Worm (Caenorhabditis elegans) whole organism, L2 larva: ENCODE data around the gene let-711.
"Not testable (repeated sequence)": the region's sequence is repeated elsewhere in the genome, so short reads cannot be mapped to it uniquely, and the experiment has no call there.

Experiments used
- ZK546.5 ChIP-seq: sonication (generic microtip); optimal IDR thresholded peaks from 2 replicates; lab custom pipeline; 2017; ENCODE audit warnings: missing biosample characterization, missing genetic modification characterization
- alr-1 ChIP-seq: fragments of 150-350 bp; optimal IDR thresholded peaks from 2 replicates; lab custom pipeline; 2014; ENCODE audit warnings: missing biosample characterization, missing genetic modification characterization
- blmp-1 ChIP-seq: sonication (generic microtip); optimal IDR thresholded peaks from 2 replicates; lab custom pipeline; 2017; ENCODE audit warnings: missing genetic modification characterization, mild to moderate bottlenecking, missing compliant biosample characterization, antibody characterized with exemption, moderate library complexity; ENCODE audit not compliant: insufficient read depth
- lin-11 ChIP-seq: fragments of 150-350 bp; sonication (generic microtip); optimal IDR thresholded peaks from 2 replicates; lab custom pipeline; 2014; ENCODE audit warnings: missing biosample characterization, missing genetic modification characterization, inconsistent platforms, mixed read lengths
- mbf-1 ChIP-seq: sonication (generic microtip); optimal IDR thresholded peaks from 2 replicates; lab custom pipeline; 2017; ENCODE audit warnings: missing biosample characterization, missing genetic modification characterization
- nhr-11 ChIP-seq: fragments of 150-350 bp; optimal IDR thresholded peaks from 2 replicates; lab custom pipeline; 2014; ENCODE audit warnings: missing biosample characterization, missing genetic modification characterization
- nhr-21 ChIP-seq: fragments of 150-350 bp; optimal IDR thresholded peaks from 2 replicates; lab custom pipeline; 2014; ENCODE audit warnings: missing biosample characterization, missing genetic modification characterization
- nhr-6 ChIP-seq: fragments of 150-350 bp; optimal IDR thresholded peaks from 2 replicates; lab custom pipeline; 2014; ENCODE audit warnings: missing biosample characterization, missing genetic modification characterization
- sma-3 ChIP-seq: sonication (generic microtip); optimal IDR thresholded peaks from 2 replicates; lab custom pipeline; 2016; ENCODE audit warnings: missing genetic modification reagents, missing genetic modification characterization, missing compliant biosample characterization
- snpc-4 ChIP-seq: fragments of 150-350 bp; optimal IDR thresholded peaks from 2 replicates; lab custom pipeline; 2014; ENCODE audit warnings: missing biosample characterization, missing genetic modification characterization
- unc-62 ChIP-seq: fragments of 150-350 bp; optimal IDR thresholded peaks from 2 replicates; lab custom pipeline; 2014; ENCODE audit warnings: missing biosample characterization, missing genetic modification reagents, missing genetic modification characterization

DNA sequence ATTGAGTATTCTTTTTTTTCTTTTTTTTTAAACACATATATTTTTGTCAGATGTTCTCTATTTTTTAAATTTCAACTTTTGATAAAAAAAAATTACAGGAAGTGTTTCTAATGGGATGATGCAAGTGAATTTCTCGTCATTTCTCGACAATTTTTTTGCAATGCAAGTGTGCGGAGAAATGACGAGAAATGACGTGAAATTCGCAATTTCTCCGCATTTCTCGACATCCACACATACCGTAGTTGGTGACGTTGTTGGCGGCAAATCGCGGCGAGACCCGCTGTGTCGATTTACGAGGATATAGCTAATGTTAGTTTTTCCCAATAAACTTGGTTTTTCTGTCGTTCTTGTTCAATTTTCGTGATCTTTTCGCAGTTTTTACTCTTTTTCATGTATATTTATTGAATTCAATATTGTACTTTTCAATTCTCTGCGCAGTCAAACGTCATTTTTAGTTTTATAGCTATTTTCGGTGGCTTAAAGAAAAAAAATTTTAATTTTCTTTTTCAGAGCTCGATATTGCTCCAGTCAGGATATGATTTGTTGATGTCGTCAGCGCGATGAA, 35.6 kb downstream of the let-711 start, which contains the start of gene F31E3.6:
- TF ChIP-seq mbf-1; ZK546.5; sma-3 (GFP tag; lab: Kevin White, UChicago); nhr-21 (tag; lab: Kevin White, UChicago); nhr-6 (tag; lab: Kevin White, UChicago); alr-1 (tag; lab: Kevin White, UChicago); blmp-1 (tag; lab: Kevin White, UChicago); lin-11 (tag; lab: Kevin White, UChicago); nhr-11 (tag; lab: Kevin White, UChicago); unc-62; snpc-4 (tag; lab: Kevin White, UChicago): not testable (repeated sequence)
